Fruit fly (Drosophila melanogaster): ENCODE measurements around the gene CG4022.

The CG4022 gene

dm6 chr3L:9367431-9367867 is 43.2 kb downstream of the CG4022 start (continued):
- no peak for TF ChIP-seq CG13123 (GFP tag; optimal IDR thresholded peaks at IDR 0.05)
- no peak for TF ChIP-seq TFAM (GFP tag; optimal IDR thresholded peaks at IDR 0.05)
- no peak for TF ChIP-seq CG2120 (GFP tag; optimal IDR thresholded peaks at IDR 0.05)
- peak; percentile 90 for TF ChIP-seq nom (GFP tag; optimal IDR thresholded peaks at IDR 0.05)
- no peak for TF ChIP-seq Poxn (GFP tag; IDR thresholded peaks at IDR 0.05)
- TF ChIP-seq CG11456 (GFP tag; IDR thresholded peaks at IDR 0.05): no peak
- TF ChIP-seq shn (GFP tag; optimal IDR thresholded peaks at IDR 0.05): no peak
- no peak for TF ChIP-seq kni (GFP tag; optimal IDR thresholded peaks at IDR 0.05)
- TF ChIP-seq knrl (GFP tag; IDR thresholded peaks at IDR 0.05; ENCODE audit: partially characterized antibody): 0 out of 3 replicates have a peak, but pooled peaks have one; percentile 41
- TF ChIP-seq CG1603 (tag; optimal IDR thresholded peaks at IDR 0.05): no peak
- TF ChIP-seq aop (GFP tag; IDR thresholded peaks at IDR 0.05): no peak
- peak; percentile 53 for TF ChIP-seq CHES-1-like (GFP tag; optimal IDR thresholded peaks at IDR 0.05)
- no peak for TF ChIP-seq zfh1 (GFP tag; IDR thresholded peaks at IDR 0.05)
- peak; percentile 44 for TF ChIP-seq CG13624 (GFP tag; optimal IDR thresholded peaks at IDR 0.05)
- peak; percentile 41 for TF ChIP-seq sqz (GFP tag; optimal IDR thresholded peaks at IDR 0.05)
- TF ChIP-seq YL-1 (GFP tag; optimal IDR thresholded peaks at IDR 0.05): peak; percentile 31
- no peak for TF ChIP-seq CG14667 (GFP tag; IDR thresholded peaks at IDR 0.05)
- TF ChIP-seq ranshi (GFP tag; IDR thresholded peaks at IDR 0.05): no peak
- TF ChIP-seq CG2129 (GFP tag; IDR thresholded peaks at IDR 0.05; ENCODE audit: partially characterized antibody): no peak

- no peak for TF ChIP-seq Hey (tag; optimal IDR thresholded peaks at IDR 0.05)
- TF ChIP-seq CG2120 (GFP tag; optimal IDR thresholded peaks at IDR 0.05): peak; percentile 45
- TF ChIP-seq Hr3 (GFP tag; optimal IDR thresholded peaks at IDR 0.05): peak; percentile 43
- peak; percentile 48 for TF ChIP-seq Hsf (GFP tag; optimal IDR thresholded peaks at IDR 0.05)
- TF ChIP-seq CG10654 (GFP tag; optimal IDR thresholded peaks at IDR 0.05): peak; percentile 20
- no peak for TF ChIP-seq sisA (GFP tag; IDR thresholded peaks at IDR 0.05)
- TF ChIP-seq CG14710 (tag; optimal IDR thresholded peaks at IDR 0.05): peak; percentile 90
- no peak for TF ChIP-seq chn (GFP tag; optimal IDR thresholded peaks at IDR 0.05)
- TF ChIP-seq Opbp (GFP tag; IDR thresholded peaks at IDR 0.05; ENCODE audit: partially characterized antibody): peak; percentile 85
- TF ChIP-seq HLH54F (GFP tag; optimal IDR thresholded peaks at IDR 0.05): no peak
- TF ChIP-seq Side (GFP tag; optimal IDR thresholded peaks at IDR 0.05): no peak
- peak; percentile 31 for TF ChIP-seq CG7271 (tag; optimal IDR thresholded peaks at IDR 0.05)
- peak; percentile 93 for TF ChIP-seq unc-4 (GFP tag; IDR thresholded peaks at IDR 0.05; ENCODE audit: partially characterized antibody)
- TF ChIP-seq knrl (GFP tag; IDR thresholded peaks at IDR 0.05; ENCODE audit: partially characterized antibody): peak; percentile 93
- TF ChIP-seq CG18619 (GFP tag; optimal IDR thresholded peaks at IDR 0.05): peak; percentile 17
- peak; percentile 51 for TF ChIP-seq grau (tag; optimal IDR thresholded peaks at IDR 0.05)
- TF ChIP-seq CG14965 (GFP tag; optimal IDR thresholded peaks at IDR 0.05; ENCODE audit: borderline replicate concordance): no peak
- TF ChIP-seq caup (GFP tag; optimal IDR thresholded peaks at IDR 0.05; ENCODE audit: severe bottlenecking): no peak
- no peak for TF ChIP-seq tap (tag; optimal IDR thresholded peaks at IDR 0.05)
- TF ChIP-seq Lim3 (GFP tag; IDR thresholded peaks at IDR 0.05): no peak
- peak; percentile 95 for TF ChIP-seq CG16813 (GFP tag; IDR thresholded peaks at IDR 0.05; ENCODE audit: partially characterized antibody)
- no peak for TF ChIP-seq Stat92E (GFP tag; optimal IDR thresholded peaks at IDR 0.05)
- peak; percentile 74 for TF ChIP-seq CG15514 (GFP tag; optimal IDR thresholded peaks at IDR 0.05)
- no peak for TF ChIP-seq unpg (GFP tag; optimal IDR thresholded peaks at IDR 0.05)
- no peak for TF ChIP-seq Hr78 (GFP tag; optimal IDR thresholded peaks at IDR 0.05)
- 0 out of 3 replicates have a peak, but pooled peaks have one; percentile 5 for TF ChIP-seq ken (GFP tag; IDR thresholded peaks at IDR 0.05)
- no peak for TF ChIP-seq sim (GFP tag; IDR thresholded peaks at IDR 0.05)
- peak; percentile 36 for TF ChIP-seq cato (GFP tag; optimal IDR thresholded peaks at IDR 0.05; ENCODE audit: borderline replicate concordance)
- no peak for TF ChIP-seq luna (GFP tag; optimal IDR thresholded peaks at IDR 0.05)
- no peak for TF ChIP-seq dmrt99B (tag; optimal IDR thresholded peaks at IDR 0.05)
- TF ChIP-seq CG7372 (GFP tag; IDR thresholded peaks at IDR 0.05): no peak
- peak; percentile 95 for TF ChIP-seq CG2129 (GFP tag; IDR thresholded peaks at IDR 0.05; ENCODE audit: partially characterized antibody)
These were observed 43.7 kb downstream of the CG4022 start, which contains the start of the genes Klp67A and CG4452 for dm6 chr3L:9366850-9367430. Gene Klp67A, minus strand, starts transcription at chr3L:9367046. Gene CG4452, plus strand, starts transcription at chr3L:9367377.

All from whole organism, embryonic.